Fruit fly (Drosophila melanogaster) whole organism, prepupa: ENCODE results near the gene CG14322.

Source experiments
- CG3032 ChIP-seq: fragments of 200-800 bp; optimal IDR thresholded peaks from 2 replicates; lab custom pipeline; 2019; ENCODE audit warnings: missing biosample characterization, mild to moderate bottlenecking, missing genetic modification characterization, moderate library complexity
- CG32006 ChIP-seq: fragments of 200-800 bp; sonication (Bioruptor generic); optimal IDR thresholded peaks from 3 replicates; lab custom pipeline; 2017; ENCODE audit warnings: missing biosample characterization, mild to moderate bottlenecking, missing genetic modification characterization
- Hr38 ChIP-seq: sonication (Bioruptor generic); optimal IDR thresholded peaks from 2 replicates; lab custom pipeline; 2016; ENCODE audit warnings: missing biosample characterization, missing genetic modification characterization
- eg ChIP-seq: fragments of 200-800 bp; sonication (Bioruptor generic); IDR thresholded peaks from 3 replicates; pipeline ENCODE4 v1.3.6; 2022; ENCODE audit warnings: missing biosample characterization, missing genetic modification characterization
- spab ChIP-seq: fragments of 200-800 bp; sonication (Bioruptor generic); optimal IDR thresholded peaks from 2 replicates; lab custom pipeline; 2017; ENCODE audit warnings: missing biosample characterization, mild to moderate bottlenecking, missing genetic modification characterization, missing genetic modification reagents
- topi ChIP-seq: fragments of 200-800 bp; sonication (Bioruptor generic); optimal IDR thresholded peaks from 3 replicates; lab custom pipeline; 2016; ENCODE audit warnings: missing biosample characterization, missing genetic modification characterization
- vri ChIP-seq: fragments of 200-800 bp; sonication (Bioruptor generic); optimal IDR thresholded peaks from 3 replicates; lab custom pipeline; 2016; ENCODE audit warnings: missing biosample characterization, mild to moderate bottlenecking, missing genetic modification characterization

- no peak for TF ChIP-seq eg
- TF ChIP-seq Hr38 (GFP tag; lab: Kevin White, UChicago): no peak
- no peak for TF ChIP-seq CG3032 (tag; lab: Kevin White, UChicago)
- TF ChIP-seq vri (GFP tag; lab: Kevin White, UChicago): no peak
- TF ChIP-seq spab (GFP tag; lab: Kevin White, UChicago): no peak
- no peak for TF ChIP-seq topi (GFP tag; lab: Kevin White, UChicago)
- no peak for TF ChIP-seq CG32006 (GFP tag; lab: Kevin White, UChicago)
These were observed 17.1 kb upstream of the CG14322 start, which contains the start of gene CG43175 for dm6 chr3R:17630417-17630816.
